Fruit fly (Drosophila melanogaster) Kc167 (cell line): ENCODE results near the gene mei-217.

Source experiments
- Sin3A ChIP-seq: fragments of >200 bp; optimal IDR thresholded peaks from 2 replicates; lab custom pipeline; 2018; ENCODE audit warnings: missing external identifiers
- h ChIP-seq: fragments of >200 bp; optimal IDR thresholded peaks from 3 replicates; lab custom pipeline; 2018; ENCODE audit warnings: missing external identifiers
- psq ChIP-seq: fragments of >200 bp; optimal IDR thresholded peaks from 2 replicates; lab custom pipeline; 2017; ENCODE audit warnings: missing external identifiers

DNA sequence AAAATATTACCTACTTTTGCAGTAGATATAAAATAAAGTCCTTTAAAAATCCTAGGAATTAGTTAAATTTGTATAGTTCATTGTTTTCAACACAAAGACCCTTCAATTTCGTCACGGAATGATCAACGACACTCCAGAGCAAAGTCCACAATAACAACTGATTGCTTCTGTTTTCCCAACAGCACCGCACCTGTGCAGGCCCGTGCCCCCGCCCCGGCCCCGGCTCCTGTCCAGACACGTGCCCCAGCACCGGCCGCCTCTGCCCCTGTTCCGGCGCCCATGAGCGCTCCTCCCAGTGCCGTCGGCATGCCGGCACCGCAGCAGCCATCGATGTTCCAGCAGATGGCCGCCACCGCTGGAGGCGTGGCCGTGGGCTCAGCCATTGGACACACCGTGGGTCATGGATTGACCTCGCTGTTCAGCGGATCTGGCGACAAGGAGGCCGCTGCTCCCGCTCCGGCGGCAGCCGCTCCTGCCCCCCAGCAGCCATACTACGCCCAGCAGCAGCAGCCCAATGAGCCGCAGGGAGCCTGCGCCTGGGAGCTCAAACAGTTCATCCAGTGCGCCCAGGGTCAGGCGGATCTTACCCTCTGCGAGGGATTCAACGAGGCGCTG lies 7.0 kb upstream of the mei-217 start:
- TF ChIP-seq psq (lab: Kevin White, UChicago) (no peak), h (no peak), Sin3A (lab: Kevin White, UChicago) (no peak)
